Fruit fly (Drosophila melanogaster): ENCODE results near the gene stwl.

dm6 chr3L:14364701-14365100, 45.0 kb downstream of the stwl start:
- TF ChIP-seq usp (GFP tag; optimal IDR thresholded peaks at IDR 0.05), result no peak
- no peak for TF ChIP-seq CG8478 (optimal IDR thresholded peaks at IDR 0.05)
- TF ChIP-seq psq (optimal IDR thresholded peaks at IDR 0.05), result no peak
- TF ChIP-seq pan (optimal IDR thresholded peaks at IDR 0.05), result no peak
- TF ChIP-seq Dll (optimal IDR thresholded peaks at IDR 0.05), result no peak
